Worm (Caenorhabditis elegans) whole organism, L1 larva: ENCODE data around the gene F46B6.10.

Experiments
- aly-2 ChIP-seq: fragments of 150-350 bp; optimal IDR thresholded peaks from 2 replicates; lab custom pipeline; 2014; ENCODE audit warnings: missing biosample characterization, missing genetic modification characterization
- jun-1 ChIP-seq: fragments of 150-350 bp; optimal IDR thresholded peaks from 2 replicates; lab custom pipeline; 2014; ENCODE audit warnings: missing biosample characterization, missing genetic modification reagents, missing genetic modification characterization
- lin-15B ChIP-seq: fragments of 150-350 bp; sonication (generic microtip); optimal IDR thresholded peaks from 3 replicates; lab custom pipeline; 2014; ENCODE audit warnings: missing biosample characterization, missing genetic modification characterization
- mep-1 ChIP-seq: fragments of 150-350 bp; optimal IDR thresholded peaks from 2 replicates; lab custom pipeline; 2014; ENCODE audit warnings: missing biosample characterization, missing genetic modification characterization
- nhr-237 ChIP-seq: fragments of 150-350 bp; optimal IDR thresholded peaks from 2 replicates; lab custom pipeline; 2014; ENCODE audit warnings: missing biosample characterization, missing genetic modification characterization
- nhr-85 ChIP-seq: sonication (generic microtip); peaks from one replicate; lab custom pipeline; 2016; ENCODE audit warnings: missing genetic modification characterization, inconsistent platforms, missing compliant biosample characterization
- rnt-1 ChIP-seq: sonication (generic microtip); optimal IDR thresholded peaks from 2 replicates; lab custom pipeline; 2016; ENCODE audit warnings: mild to moderate bottlenecking, missing genetic modification characterization, moderate library complexity, missing compliant biosample characterization
- ztf-11 ChIP-seq, 2 experiments: sonication (generic microtip); optimal IDR thresholded peaks; 2 replicates each; lab custom pipeline; 2016 to 2017; ENCODE audit warnings: missing genetic modification characterization in 2 of 2, missing biosample characterization in 1 of 2, missing compliant biosample characterization in 1 of 2

- TF ChIP-seq nhr-237 (no peak), ztf-11 (tag; optimal IDR thresholded peaks at IDR 0.05; lab: Kevin White, UChicago) (no peak), rnt-1 (tag; lab: Kevin White, UChicago) (no peak), nhr-85 (tag; lab: Kevin White, UChicago) (no peak), jun-1 (tag; lab: Kevin White, UChicago) (no peak), mep-1 (tag; lab: Kevin White, UChicago) (no peak), aly-2 (tag; lab: Kevin White, UChicago) (no peak), lin-15B (no peak)
Measured at ce11 chrV:9805161-9805560, 3.3 kb upstream of the F46B6.10 start, which contains the start of gene sru-37.
